Worm (Caenorhabditis elegans) whole organism, mixed stage, embryonic: Measurements from ENCODE around the gene C16C10.1.

Experiments
- nhr-28 ChIP-seq: fragments of 150-350 bp; optimal IDR thresholded peaks from 2 replicates; lab custom pipeline; 2014; ENCODE audit warnings: missing biosample characterization, missing genetic modification characterization
- snpc-4 ChIP-seq: fragments of 150-350 bp; optimal IDR thresholded peaks from 2 replicates; lab custom pipeline; 2014; ENCODE audit warnings: missing biosample characterization, missing genetic modification characterization

DNA sequence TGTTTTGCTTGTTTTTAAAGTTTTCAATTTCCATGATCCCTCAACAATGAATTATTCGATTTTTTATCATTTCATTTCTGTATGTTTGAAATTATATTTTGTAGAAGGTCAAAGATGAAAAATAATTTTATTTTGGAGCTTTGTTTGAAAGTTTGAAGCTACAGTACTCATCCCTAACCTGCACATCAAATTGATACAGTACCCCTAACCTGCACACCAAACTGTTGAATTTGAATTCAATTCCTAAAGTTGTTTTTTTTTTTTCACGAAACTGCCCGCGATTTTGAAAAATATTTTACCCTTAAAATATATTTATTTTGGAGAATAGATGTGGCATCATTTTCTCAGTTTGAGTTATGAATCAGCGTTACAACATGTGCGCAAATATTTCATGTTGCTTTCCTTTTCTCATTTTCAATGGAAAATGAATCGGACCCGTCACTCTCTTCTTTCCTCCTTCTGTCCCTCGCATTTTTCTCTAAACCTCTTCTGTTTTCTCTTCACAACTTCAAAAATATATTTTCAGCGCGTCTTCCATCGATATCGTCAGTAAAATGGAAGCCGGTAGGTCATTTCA is 24.6 kb upstream of the C16C10.1 start, which contains the start of gene R74.8:
- TF ChIP-seq snpc-4: no peak
- no peak for TF ChIP-seq nhr-28 (tag; lab: Kevin White, UChicago)
